Worm (Caenorhabditis elegans) whole organism, L4/young adult: ENCODE results near the gene pqn-16.

Experiments
- W03F9.2 ChIP-seq: fragments of 150-350 bp; optimal IDR thresholded peaks from 2 replicates; lab custom pipeline; 2014; ENCODE audit warnings: missing biosample characterization, missing genetic modification characterization
- dao-5 ChIP-seq: sonication (generic microtip); optimal IDR thresholded peaks from 2 replicates; lab custom pipeline; 2016; ENCODE audit warnings: missing genotype, missing genetic modification characterization, moderate library complexity, missing compliant biosample characterization
- him-1 ChIP-seq: sonication (generic microtip); optimal IDR thresholded peaks from 2 replicates; lab custom pipeline; 2016; ENCODE audit warnings: missing genotype, missing genetic modification reagents, missing genetic modification characterization, missing compliant biosample characterization

ce11 chrV:9183718-9184441 is 10.0 kb downstream of the pqn-16 start:
- TF ChIP-seq W03F9.2 (tag; lab: Kevin White, UChicago) (no peak), dao-5 (tag; lab: Kevin White, UChicago) (no peak), him-1 (tag; lab: Kevin White, UChicago) (no peak)
